Worm (Caenorhabditis elegans): Measurements from ENCODE around the gene F55A4.3.

- TF ChIP-seq W03F9.2 (tag; optimal IDR thresholded peaks at IDR 0.05) (no peak), him-1 (tag; optimal IDR thresholded peaks at IDR 0.05) (no peak), dao-5 (tag; optimal IDR thresholded peaks at IDR 0.05) (no peak)
Measured at ce11 chrX:982598-982997, 42.3 kb downstream of the F55A4.3 start.
